Fruit fly (Drosophila melanogaster): ENCODE results near the gene Rsph3.

Gene Rsph3

dm6 chr3L:6750835-6751234 lies 12.2 kb downstream of the Rsph3 start:
- TF ChIP-seq CG32121 (GFP tag; IDR thresholded peaks at IDR 0.05), result no peak

dm6 chr3L:6747127-6747526 lies 15.9 kb downstream of the Rsph3 start:
- TF ChIP-seq CG15710 (tag; optimal IDR thresholded peaks at IDR 0.05), result peak; percentile 48
- TF ChIP-seq CG4496 (GFP tag; IDR thresholded peaks at IDR 0.05), result peak; percentile 55; the same call in 1 of the 3 replicates
- no peak for TF ChIP-seq CG8301 (tag; optimal IDR thresholded peaks at IDR 0.05)
- no peak for TF ChIP-seq Pif1A (GFP tag; optimal IDR thresholded peaks at IDR 0.05)
- TF ChIP-seq Snoo (tag; optimal IDR thresholded peaks at IDR 0.05), result peak; percentile 47
- TF ChIP-seq CG9948 (tag; optimal IDR thresholded peaks at IDR 0.05), result no peak
- no peak for TF ChIP-seq CG10348 (GFP tag; IDR thresholded peaks at IDR 0.05)
- no peak for TF ChIP-seq Pif1B (GFP tag; optimal IDR thresholded peaks at IDR 0.05)
- no peak for TF ChIP-seq CG17806 (tag; optimal IDR thresholded peaks at IDR 0.05)
- TF ChIP-seq D1 (tag; optimal IDR thresholded peaks at IDR 0.05), result no peak
- no peak; the same call in 1 of the 2 replicates for TF ChIP-seq CG32121 (GFP tag; IDR thresholded peaks at IDR 0.05)
- 0 out of 2 replicates have a peak, but pooled peaks have one; percentile 17 for TF ChIP-seq CG12605 (GFP tag; IDR thresholded peaks at IDR 0.05)
- TF ChIP-seq gl (tag; optimal IDR thresholded peaks at IDR 0.05), result no peak
- TF ChIP-seq CG34367 (tag; optimal IDR thresholded peaks at IDR 0.05), result no peak
- TF ChIP-seq fd96Ca (GFP tag; IDR thresholded peaks at IDR 0.05), result no peak
- TF ChIP-seq CG13204 (GFP tag; optimal IDR thresholded peaks at IDR 0.05), result no peak
- no peak for TF ChIP-seq CG14655 (GFP tag; optimal IDR thresholded peaks at IDR 0.05)
- peak; percentile 31; the same call in 1 of the 2 replicates for TF ChIP-seq Ets98B (GFP tag; IDR thresholded peaks at IDR 0.05)
- TF ChIP-seq rn (GFP tag; IDR thresholded peaks at IDR 0.05), result no peak
- no peak for TF ChIP-seq EcR (GFP tag; optimal IDR thresholded peaks at IDR 0.05)
- peak; percentile 28 for TF ChIP-seq CG8159 (tag; optimal IDR thresholded peaks at IDR 0.05)

- no peak for TF ChIP-seq Pif1A (GFP tag; optimal IDR thresholded peaks at IDR 0.05)
- peak; percentile 8 for TF ChIP-seq CG34367 (tag; optimal IDR thresholded peaks at IDR 0.05)
- no peak for TF ChIP-seq CG12605 (GFP tag; IDR thresholded peaks at IDR 0.05)
- no peak for TF ChIP-seq Snoo (tag; optimal IDR thresholded peaks at IDR 0.05)
- TF ChIP-seq gl (tag; optimal IDR thresholded peaks at IDR 0.05), result no peak
- peak; percentile 3 for TF ChIP-seq EcR (GFP tag; optimal IDR thresholded peaks at IDR 0.05)
- peak; percentile 31; the same call in 1 of the 3 replicates for TF ChIP-seq fd96Ca (GFP tag; IDR thresholded peaks at IDR 0.05)
- TF ChIP-seq CG4496 (GFP tag; IDR thresholded peaks at IDR 0.05), result 0 out of 3 replicates have a peak, but pooled peaks have one; percentile 28
- TF ChIP-seq Ets98B (GFP tag; IDR thresholded peaks at IDR 0.05), result peak; percentile 27
- TF ChIP-seq D1 (tag; optimal IDR thresholded peaks at IDR 0.05), result no peak
Observed at dm6 chr3L:6743346-6744165, 19.5 kb downstream of the Rsph3 start.

- TF ChIP-seq CG32121 (GFP tag; IDR thresholded peaks at IDR 0.05), result no peak
- TF ChIP-seq D1 (tag; optimal IDR thresholded peaks at IDR 0.05), result no peak
- TF ChIP-seq gl (tag; optimal IDR thresholded peaks at IDR 0.05), result no peak
- no peak for TF ChIP-seq CG34367 (tag; optimal IDR thresholded peaks at IDR 0.05)
- no peak for TF ChIP-seq CG17806 (tag; optimal IDR thresholded peaks at IDR 0.05)
- no peak for TF ChIP-seq Pif1B (GFP tag; optimal IDR thresholded peaks at IDR 0.05)
- no peak for TF ChIP-seq CG8301 (tag; optimal IDR thresholded peaks at IDR 0.05)
- no peak for TF ChIP-seq CG13204 (GFP tag; optimal IDR thresholded peaks at IDR 0.05)
- TF ChIP-seq CG10348 (GFP tag; IDR thresholded peaks at IDR 0.05), result no peak
- peak; percentile 23 for TF ChIP-seq CG15710 (tag; optimal IDR thresholded peaks at IDR 0.05)
- TF ChIP-seq Ets98B (GFP tag; IDR thresholded peaks at IDR 0.05), result no peak; the same call in 1 of the 2 replicates
- no peak for TF ChIP-seq EcR (GFP tag; optimal IDR thresholded peaks at IDR 0.05)
- TF ChIP-seq CG9948 (tag; optimal IDR thresholded peaks at IDR 0.05), result peak; percentile 14
- no peak for TF ChIP-seq CG14655 (GFP tag; optimal IDR thresholded peaks at IDR 0.05)
- TF ChIP-seq fd96Ca (GFP tag; IDR thresholded peaks at IDR 0.05), result peak; percentile 58; the same call in 1 of the 3 replicates
- TF ChIP-seq Snoo (tag; optimal IDR thresholded peaks at IDR 0.05), result no peak
- TF ChIP-seq CG12605 (GFP tag; IDR thresholded peaks at IDR 0.05), result no peak
- peak; percentile 51; the same call in 2 of the 3 replicates for TF ChIP-seq CG4496 (GFP tag; IDR thresholded peaks at IDR 0.05)
- TF ChIP-seq CG8159 (tag; optimal IDR thresholded peaks at IDR 0.05), result peak; percentile 8
- no peak for TF ChIP-seq rn (GFP tag; IDR thresholded peaks at IDR 0.05)
- TF ChIP-seq Pif1A (GFP tag; optimal IDR thresholded peaks at IDR 0.05), result no peak
Observed at dm6 chr3L:6742974-6743345, 20.1 kb downstream of the Rsph3 start, which contains the start of gene dikar. Gene dikar, minus strand, starts transcription at chr3L:6743164.

- TF ChIP-seq CG15710 (tag; optimal IDR thresholded peaks at IDR 0.05), result no peak
- TF ChIP-seq rn (GFP tag; IDR thresholded peaks at IDR 0.05), result no peak
- no peak for TF ChIP-seq CG14655 (GFP tag; optimal IDR thresholded peaks at IDR 0.05)
- no peak for TF ChIP-seq gl (tag; optimal IDR thresholded peaks at IDR 0.05)
- no peak for TF ChIP-seq EcR (GFP tag; optimal IDR thresholded peaks at IDR 0.05)
- TF ChIP-seq Ets98B (GFP tag; IDR thresholded peaks at IDR 0.05), result peak; percentile 44; the same call in 1 of the 2 replicates
- TF ChIP-seq CG9948 (tag; optimal IDR thresholded peaks at IDR 0.05), result no peak
- TF ChIP-seq Pif1B (GFP tag; optimal IDR thresholded peaks at IDR 0.05), result no peak
- TF ChIP-seq Pif1A (GFP tag; optimal IDR thresholded peaks at IDR 0.05), result no peak
- no peak for TF ChIP-seq CG8159 (tag; optimal IDR thresholded peaks at IDR 0.05)
- TF ChIP-seq CG34367 (tag; optimal IDR thresholded peaks at IDR 0.05), result no peak
- TF ChIP-seq D1 (tag; optimal IDR thresholded peaks at IDR 0.05), result no peak
- no peak for TF ChIP-seq CG8301 (tag; optimal IDR thresholded peaks at IDR 0.05)
- TF ChIP-seq CG4496 (GFP tag; IDR thresholded peaks at IDR 0.05), result peak; percentile 55; the same call in 1 of the 3 replicates
- no peak for TF ChIP-seq CG13204 (GFP tag; optimal IDR thresholded peaks at IDR 0.05)
- no peak for TF ChIP-seq CG17806 (tag; optimal IDR thresholded peaks at IDR 0.05)
- TF ChIP-seq CG32121 (GFP tag; IDR thresholded peaks at IDR 0.05), result 0 out of 2 replicates have a peak, but pooled peaks have one; percentile 28
- TF ChIP-seq CG12605 (GFP tag; IDR thresholded peaks at IDR 0.05), result no peak
- no peak for TF ChIP-seq CG10348 (GFP tag; IDR thresholded peaks at IDR 0.05)
- TF ChIP-seq Snoo (tag; optimal IDR thresholded peaks at IDR 0.05), result no peak
- TF ChIP-seq fd96Ca (GFP tag; IDR thresholded peaks at IDR 0.05), result peak; percentile 41; the same call in 1 of the 3 replicates
Observed at dm6 chr3L:6742110-6742718, 20.8 kb downstream of the Rsph3 start.

Data from whole organism, pupa.